Fruit fly (Drosophila melanogaster): Measurements from ENCODE around the gene Ada3.

The Ada3 gene

DNA sequence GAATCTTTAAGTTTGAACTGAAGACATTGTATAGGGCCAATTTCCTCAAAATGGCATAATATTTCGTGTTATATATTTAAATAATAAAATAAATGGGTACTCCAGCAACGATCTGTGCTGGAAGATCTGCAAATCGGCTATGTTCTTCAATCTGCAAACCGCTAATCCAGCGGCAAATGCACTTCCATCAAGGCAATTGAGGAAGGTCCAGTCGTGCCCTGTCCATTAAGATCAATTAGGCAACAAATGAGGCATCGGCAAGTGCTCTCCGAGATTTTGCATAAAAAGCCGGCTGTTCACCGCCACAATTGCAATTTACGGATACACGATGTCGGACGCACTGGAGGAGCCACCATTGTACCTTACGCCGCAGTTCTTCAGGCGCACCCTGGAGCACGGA lies 17.8 kb downstream of the Ada3 start, which contains the start of gene CG7135:
Gene CG7135 (plus strand): TSS at position 301 of the 400 bp plus-strand sequence.
- TF ChIP-seq MBD-R2 (GFP tag; IDR thresholded peaks at IDR 0.05) = no peak
- TF ChIP-seq psq (GFP tag; optimal IDR thresholded peaks at IDR 0.05) = no peak

DNA sequence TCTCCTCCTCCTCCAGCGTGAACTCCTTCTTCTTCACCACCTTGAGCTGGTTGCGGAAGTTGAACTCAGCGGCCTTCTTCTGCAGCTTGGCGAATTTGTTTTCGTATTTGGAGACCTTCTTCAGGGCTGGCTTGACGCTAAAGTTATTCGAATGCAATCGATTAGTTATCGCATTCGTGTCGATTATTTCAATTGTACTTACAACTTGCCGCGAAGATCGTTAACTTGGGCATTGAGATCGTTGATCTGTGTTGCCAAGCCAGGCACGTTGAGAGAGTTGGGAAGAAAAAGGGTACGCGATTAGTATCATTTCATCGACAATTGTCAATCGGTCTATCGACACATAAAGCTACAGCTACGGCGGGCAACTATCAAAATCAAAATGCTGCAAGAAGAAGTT lies 21.1 kb downstream of the Ada3 start:
- TF ChIP-seq en (GFP tag; optimal IDR thresholded peaks at IDR 0.05) (no peak), tup (GFP tag; optimal IDR thresholded peaks at IDR 0.05) (no peak), Dll (GFP tag; IDR thresholded peaks at IDR 0.05; ENCODE audit: partially characterized antibody) (peak; percentile 20; the same call in 1 of the 4 replicates), Med (GFP tag) (peak; percentile 10), ewg (GFP tag; optimal IDR thresholded peaks at IDR 0.05) (no peak), CG16813 (GFP tag; IDR thresholded peaks at IDR 0.05; ENCODE audit: partially characterized antibody) (peak; percentile 31; the same call in 1 of the 3 replicates), tin (GFP tag; optimal IDR thresholded peaks at IDR 0.05) (no peak), fru (optimal IDR thresholded peaks at IDR 0.05) (no peak), Trl (optimal IDR thresholded peaks at IDR 0.05) (no peak), Trl (GFP tag; optimal IDR thresholded peaks at IDR 0.05) (no peak), stc (GFP tag; IDR thresholded peaks at IDR 0.05) (no peak), HLH4C (GFP tag; IDR thresholded peaks at IDR 0.05; ENCODE audit: partially characterized antibody) (peak; percentile 47; the same call in 1 of the 3 replicates), CG3281 (GFP tag; optimal IDR thresholded peaks at IDR 0.05) (no peak), CG11456 (GFP tag; IDR thresholded peaks at IDR 0.05) (no peak), emc (GFP tag; optimal IDR thresholded peaks at IDR 0.05) (no peak), CG18599 (GFP tag; optimal IDR thresholded peaks at IDR 0.05) (no peak), otp (GFP tag; IDR thresholded peaks at IDR 0.05) (no peak), Antp (GFP tag; optimal IDR thresholded peaks at IDR 0.05) (no peak), kah (GFP tag; optimal IDR thresholded peaks at IDR 0.05) (no peak), CG1647 (GFP tag; optimal IDR thresholded peaks at IDR 0.05) (no peak), CG2120 (GFP tag; optimal IDR thresholded peaks at IDR 0.05) (no peak), gt (GFP tag; IDR thresholded peaks at IDR 0.05) (no peak), dimm (GFP tag; IDR thresholded peaks at IDR 0.05) (no peak), CG31388 (GFP tag; optimal IDR thresholded peaks at IDR 0.05) (no peak), GATAe (GFP tag; conservative IDR thresholded peaks at IDR 0.05) (no peak), cato (GFP tag; optimal IDR thresholded peaks at IDR 0.05; ENCODE audit: borderline replicate concordance) (no peak), Deaf1 (tag; optimal IDR thresholded peaks at IDR 0.05) (no peak), E2f2 (GFP tag; IDR thresholded peaks at IDR 0.05) (0 out of 2 replicates have a peak, but pooled peaks have one; percentile 21), CG4707 (GFP tag; optimal IDR thresholded peaks at IDR 0.05) (no peak), CG33557 (GFP tag; optimal IDR thresholded peaks at IDR 0.05) (no peak), CG17568 (GFP tag; optimal IDR thresholded peaks at IDR 0.05) (no peak), esg (GFP tag; conservative IDR thresholded peaks at IDR 0.05) (no peak), CG30020 (tag; optimal IDR thresholded peaks at IDR 0.05) (no peak), CG8281 (tag; optimal IDR thresholded peaks at IDR 0.05) (no peak), hbn (GFP tag; IDR thresholded peaks at IDR 0.05; ENCODE audit: partially characterized antibody) (no peak), Abd-B (GFP tag; optimal IDR thresholded peaks at IDR 0.05) (no peak), CG15011 (GFP tag; optimal IDR thresholded peaks at IDR 0.05) (no peak), nerfin-2 (GFP tag; IDR thresholded peaks at IDR 0.05; ENCODE audit: partially characterized antibody) (peak; percentile 58; the same call in 1 of the 2 replicates), wek (GFP tag; optimal IDR thresholded peaks at IDR 0.05) (no peak), CG10431 (GFP tag; optimal IDR thresholded peaks at IDR 0.05) (no peak), Elba2 (GFP tag; optimal IDR thresholded peaks at IDR 0.05) (no peak), pb (GFP tag; optimal IDR thresholded peaks at IDR 0.05) (no peak), CG8089 (GFP tag; optimal IDR thresholded peaks at IDR 0.05) (no peak), Drgx (GFP tag; IDR thresholded peaks at IDR 0.05) (no peak), hb (GFP tag; IDR thresholded peaks at IDR 0.05; ENCODE audit: partially characterized antibody) (peak; percentile 53; the same call in 1 of the 3 replicates), CG6791 (GFP tag; IDR thresholded peaks at IDR 0.05; ENCODE audit: partially characterized antibody) (no peak), Chrac-16 (GFP tag; optimal IDR thresholded peaks at IDR 0.05) (no peak), CG10565 (GFP tag; optimal IDR thresholded peaks at IDR 0.05) (no peak)

All from whole organism, embryonic.